Worm (Caenorhabditis elegans) whole organism, young adult: ENCODE measurements around the gene M106.7.

Experiments
- ama-1 ChIP-seq, 3 experiments: fragments of 150-350 bp in 1 of 3; sonication (generic microtip) in 2 of 3; optimal IDR thresholded peaks; 2 replicates each; lab custom pipeline; 2014 to 2018; ENCODE audit warnings: missing biosample characterization in 2 of 3, missing genetic modification characterization in 2 of 3, missing genetic modification reagents in 2 of 3
- ceh-40 ChIP-seq: fragments of 200-800 bp; sonication (Bioruptor generic); IDR thresholded peaks from 2 replicates; pipeline ENCODE4 v1.3.6; 2022; ENCODE audit warnings: missing genetic modification characterization, missing compliant biosample characterization
- ekl-4 ChIP-seq: fragments of 200-800 bp; sonication (Bioruptor generic); IDR thresholded peaks from 2 replicates; pipeline ENCODE4 v1.3.6; 2022; ENCODE audit warnings: missing genetic modification reagents, missing genetic modification characterization, missing compliant biosample characterization
- gei-17 ChIP-seq: fragments of 200-800 bp; sonication (Bioruptor generic); optimal IDR thresholded peaks from 2 replicates; lab custom pipeline; 2018; ENCODE audit warnings: mild to moderate bottlenecking, missing genetic modification characterization, missing compliant biosample characterization
- pha-4 ChIP-seq: fragments of 150-350 bp; sonication (generic microtip); optimal IDR thresholded peaks from 2 replicates; lab custom pipeline; 2014; ENCODE audit warnings: missing biosample characterization, missing genetic modification reagents, missing genetic modification characterization
- snpc-1.3 ChIP-seq: sonication (generic microtip); optimal IDR thresholded peaks from 2 replicates; lab custom pipeline; 2017; ENCODE audit warnings: missing genetic modification characterization, mild to moderate bottlenecking, missing compliant biosample characterization, antibody characterized with exemption, moderate library complexity, missing genotype, missing genetic modification reagents; ENCODE audit not compliant: insufficient read depth
- tbx-9 ChIP-seq: sonication (generic microtip); optimal IDR thresholded peaks from 2 replicates; lab custom pipeline; 2016; ENCODE audit warnings: borderline replicate concordance, missing genetic modification characterization, inconsistent platforms, missing compliant biosample characterization

ce11 chrII:10824046-10824445 is 32.9 kb downstream of the M106.7 start, which contains the start of the genes R06F6.12 and mix-1:
- no peak for TF ChIP-seq tbx-9 (tag; lab: Kevin White, UChicago)
- TF ChIP-seq gei-17 (GFP tag; lab: Kevin White, UChicago), result no peak
- TF ChIP-seq snpc-1.3 (tag; lab: Kevin White, UChicago), result peak; percentile 10
- TF ChIP-seq pha-4 (tag; lab: Kevin White, UChicago), result no peak
- no peak for TF ChIP-seq ceh-40 (GFP tag; lab: Robert Waterston, UW)
- TF ChIP-seq ekl-4 (GFP tag; lab: Robert Waterston, UW), result no peak
- TF ChIP-seq ama-1 (optimal IDR thresholded peaks at IDR 0.05; lab: Kevin White, UChicago), result no peak
- no peak for TF ChIP-seq ama-1 (GFP tag; optimal IDR thresholded peaks at IDR 0.05; lab: Kevin White, UChicago)
